Fruit fly (Drosophila melanogaster): ENCODE measurements around the gene Rtnl2.

Gene Rtnl2

dm6 chr3R:7503216-7503615, 26.8 kb downstream of the Rtnl2 start:
- TF ChIP-seq Dif (GFP tag; optimal IDR thresholded peaks at IDR 0.05; ENCODE audit: partially characterized antibody) (no peak), ey (GFP tag; optimal IDR thresholded peaks at IDR 0.05) (no peak), brk (GFP tag; optimal IDR thresholded peaks at IDR 0.05) (no peak), Sp1 (GFP tag; optimal IDR thresholded peaks at IDR 0.05) (no peak), Hr83 (GFP tag; optimal IDR thresholded peaks at IDR 0.05; ENCODE audit: poor library complexity, severe bottlenecking) (no peak), tai (GFP tag; optimal IDR thresholded peaks at IDR 0.05) (no peak), Jra (GFP tag; optimal IDR thresholded peaks at IDR 0.05) (no peak), Hr78 (GFP tag; optimal IDR thresholded peaks at IDR 0.05) (no peak)

dm6 chr3R:7502276-7502675, 27.8 kb downstream of the Rtnl2 start, which contains the start of gene Mics1:
TSS of gene Mics1 (minus strand) at chr3R:7502376.
- TF ChIP-seq h (GFP tag; optimal IDR thresholded peaks at IDR 0.05) = no peak

DNA sequence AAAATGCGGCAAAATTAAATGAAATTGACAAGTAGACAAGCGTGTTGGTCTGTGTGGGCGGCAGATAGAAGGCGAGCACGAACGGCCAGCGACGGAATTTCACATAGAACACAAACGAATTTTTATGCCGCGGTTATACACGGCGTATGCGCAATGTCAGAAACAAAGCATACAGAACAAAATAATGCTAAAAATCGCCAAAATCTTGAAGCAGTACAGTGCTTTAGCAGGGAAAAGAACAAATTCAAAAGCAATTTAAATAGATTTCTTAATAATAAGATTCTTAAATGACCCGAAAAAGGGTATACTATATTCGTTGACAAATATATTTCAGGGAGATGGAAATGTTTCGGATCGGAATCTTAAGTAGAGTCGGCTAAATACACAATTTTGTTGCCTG, 29.5 kb downstream of the Rtnl2 start:
- TF ChIP-seq sv (GFP tag; optimal IDR thresholded peaks at IDR 0.05) (no peak), h (GFP tag; optimal IDR thresholded peaks at IDR 0.05) (peak; percentile 33), Hnf4 (GFP tag; optimal IDR thresholded peaks at IDR 0.05) (no peak), rgr (GFP tag; optimal IDR thresholded peaks at IDR 0.05) (peak; percentile 31), GATAd (GFP tag; optimal IDR thresholded peaks at IDR 0.05) (no peak)

DNA sequence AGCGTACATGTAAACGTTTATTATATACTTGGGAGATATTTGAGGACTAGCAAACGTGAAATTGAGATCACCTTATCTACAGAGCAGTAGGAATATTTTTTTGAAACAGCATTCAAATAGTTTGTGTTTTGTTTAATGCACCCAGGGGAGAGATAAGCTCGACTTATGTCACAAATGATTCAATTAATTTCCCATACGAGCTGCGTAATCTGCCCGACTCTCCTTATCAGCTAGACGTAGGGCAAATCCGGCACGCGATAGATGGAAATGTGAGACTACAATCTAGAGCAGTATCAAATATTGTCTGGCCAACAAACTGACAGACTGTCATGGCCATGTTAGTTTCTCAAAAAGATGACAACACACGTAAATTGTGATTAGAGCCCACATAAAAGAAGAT, 30.6 kb downstream of the Rtnl2 start:
- TF ChIP-seq ey (GFP tag; optimal IDR thresholded peaks at IDR 0.05) (no peak), Jra (GFP tag; optimal IDR thresholded peaks at IDR 0.05) (no peak), N (GFP tag; optimal IDR thresholded peaks at IDR 0.05) (no peak), sage (GFP tag; optimal IDR thresholded peaks at IDR 0.05) (no peak), lola (GFP tag; optimal IDR thresholded peaks at IDR 0.05) (no peak), HLH106 (tag; optimal IDR thresholded peaks at IDR 0.05) (no peak), dsf (GFP tag; optimal IDR thresholded peaks at IDR 0.05; ENCODE audit: borderline replicate concordance) (no peak), h (GFP tag; optimal IDR thresholded peaks at IDR 0.05) (no peak), Hnf4 (GFP tag; optimal IDR thresholded peaks at IDR 0.05) (no peak), Hr78 (GFP tag; optimal IDR thresholded peaks at IDR 0.05) (no peak), Dif (GFP tag; optimal IDR thresholded peaks at IDR 0.05; ENCODE audit: partially characterized antibody) (no peak), Myc (optimal IDR thresholded peaks at IDR 0.05) (no peak), psq (GFP tag; optimal IDR thresholded peaks at IDR 0.05) (no peak), dmrt93B (GFP tag; optimal IDR thresholded peaks at IDR 0.05) (no peak), woc (GFP tag; optimal IDR thresholded peaks at IDR 0.05) (no peak), Rel (GFP tag; optimal IDR thresholded peaks at IDR 0.05) (no peak), Rel (tag; optimal IDR thresholded peaks at IDR 0.05) (no peak), foxo (GFP tag; optimal IDR thresholded peaks at IDR 0.05) (no peak), Hr83 (GFP tag; optimal IDR thresholded peaks at IDR 0.05; ENCODE audit: poor library complexity, severe bottlenecking) (no peak)

DNA sequence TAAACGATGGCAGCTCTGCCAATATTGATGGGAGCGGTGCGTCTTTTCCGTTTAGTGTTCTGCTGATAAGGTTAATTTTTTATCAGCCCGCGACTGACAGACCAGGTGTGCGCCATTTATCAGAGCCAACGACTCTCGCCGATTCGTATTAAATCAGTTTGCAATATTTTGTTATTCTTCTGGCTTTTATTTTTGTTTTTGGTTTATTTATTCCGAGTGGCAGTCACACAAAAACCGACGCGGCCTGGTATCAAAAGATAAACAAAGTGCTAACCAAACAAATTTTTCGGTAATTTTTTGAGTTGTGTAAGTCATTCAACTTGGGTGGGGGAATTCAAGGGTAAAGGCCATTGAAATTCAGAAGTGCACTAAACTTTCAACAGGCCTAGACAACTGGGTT, 32.6 kb downstream of the Rtnl2 start:
- TF ChIP-seq Rel (GFP tag; optimal IDR thresholded peaks at IDR 0.05) (peak; percentile 18), Rel (tag; optimal IDR thresholded peaks at IDR 0.05) (peak; percentile 74), lola (GFP tag; optimal IDR thresholded peaks at IDR 0.05) (no peak), dl (GFP tag; optimal IDR thresholded peaks at IDR 0.05; ENCODE audit: insufficient read depth in 1 of 2, partially characterized antibody in 2 of 2) (no peak), CrebA (GFP tag; optimal IDR thresholded peaks at IDR 0.05; ENCODE audit: borderline replicate concordance) (peak; percentile 41), brk (GFP tag; optimal IDR thresholded peaks at IDR 0.05) (no peak), ey (GFP tag; optimal IDR thresholded peaks at IDR 0.05) (no peak), Myc (optimal IDR thresholded peaks at IDR 0.05) (no peak), Sp1 (GFP tag; optimal IDR thresholded peaks at IDR 0.05) (peak; percentile 16), Vsx2 (GFP tag; optimal IDR thresholded peaks at IDR 0.05; ENCODE audit: partially characterized antibody) (no peak), br (GFP tag; optimal IDR thresholded peaks at IDR 0.05) (peak; percentile 33), HLH106 (tag; optimal IDR thresholded peaks at IDR 0.05) (no peak), foxo (GFP tag; optimal IDR thresholded peaks at IDR 0.05) (no peak), woc (GFP tag; optimal IDR thresholded peaks at IDR 0.05) (no peak), OdsH (GFP tag; optimal IDR thresholded peaks at IDR 0.05) (peak; percentile 25), h (GFP tag; optimal IDR thresholded peaks at IDR 0.05) (peak; percentile 56), CG32264 (GFP tag; optimal IDR thresholded peaks at IDR 0.05) (no peak)

Data from whole organism, wandering third instar larva.